Worm (Caenorhabditis elegans) whole organism, L1 larva: ENCODE data around the gene ZK617.26.

Experiments
- aly-2 ChIP-seq: fragments of 150-350 bp; optimal IDR thresholded peaks from 2 replicates; lab custom pipeline; 2014; ENCODE audit warnings: missing biosample characterization, missing genetic modification characterization
- ces-1 ChIP-seq: fragments of 150-350 bp; optimal IDR thresholded peaks from 2 replicates; lab custom pipeline; 2014; ENCODE audit warnings: missing biosample characterization, missing genetic modification reagents, missing genetic modification characterization
- egl-13 ChIP-seq: sonication (generic microtip); optimal IDR thresholded peaks from 2 replicates; lab custom pipeline; 2016; ENCODE audit warnings: missing genotype, missing genetic modification reagents, missing genetic modification characterization, missing compliant biosample characterization
- elt-2 ChIP-seq: sonication (generic microtip); optimal IDR thresholded peaks from 2 replicates; lab custom pipeline; 2016; ENCODE audit warnings: missing genetic modification characterization, mild to moderate bottlenecking, inconsistent platforms, missing compliant biosample characterization, missing genetic modification reagents
- nhr-77 ChIP-seq: fragments of 150-350 bp; optimal IDR thresholded peaks from 2 replicates; lab custom pipeline; 2014; ENCODE audit warnings: missing biosample characterization, missing genetic modification characterization
- nhr-90 ChIP-seq: sonication (generic microtip); optimal IDR thresholded peaks from 2 replicates; lab custom pipeline; 2016; ENCODE audit warnings: mild to moderate bottlenecking, missing genetic modification characterization, missing compliant biosample characterization; ENCODE audit not compliant: poor library complexity
- rnt-1 ChIP-seq: sonication (generic microtip); optimal IDR thresholded peaks from 2 replicates; lab custom pipeline; 2016; ENCODE audit warnings: mild to moderate bottlenecking, missing genetic modification characterization, moderate library complexity, missing compliant biosample characterization
- snpc-4 ChIP-seq: fragments of 150-350 bp; optimal IDR thresholded peaks from 2 replicates; lab custom pipeline; 2014; ENCODE audit warnings: missing biosample characterization, missing genetic modification characterization
- zag-1 ChIP-seq: fragments of 150-350 bp; optimal IDR thresholded peaks from 2 replicates; lab custom pipeline; 2014; ENCODE audit warnings: missing biosample characterization, missing genetic modification characterization
- ztf-4 ChIP-seq: fragments of 150-350 bp; optimal IDR thresholded peaks from 2 replicates; lab custom pipeline; 2014; ENCODE audit warnings: missing biosample characterization, missing genetic modification characterization

- TF ChIP-seq ces-1: no peak
- TF ChIP-seq rnt-1 (tag; lab: Kevin White, UChicago): no peak
- no peak for TF ChIP-seq nhr-77 (tag; lab: Kevin White, UChicago)
- TF ChIP-seq aly-2 (tag; lab: Kevin White, UChicago): no peak
- TF ChIP-seq ztf-4 (tag; lab: Kevin White, UChicago): no peak
- TF ChIP-seq elt-2 (tag; lab: Kevin White, UChicago): no peak
- TF ChIP-seq nhr-90 (tag; lab: Kevin White, UChicago): no peak
- TF ChIP-seq zag-1 (tag; lab: Kevin White, UChicago): no peak
- TF ChIP-seq egl-13: no peak
- TF ChIP-seq snpc-4 (tag; lab: Kevin White, UChicago): no peak
Observed at ce11 chrIV:12052461-12052860, 41.7 kb upstream of the ZK617.26 start.
